Fruit fly (Drosophila melanogaster): ENCODE results near the gene kmr.

DNA sequence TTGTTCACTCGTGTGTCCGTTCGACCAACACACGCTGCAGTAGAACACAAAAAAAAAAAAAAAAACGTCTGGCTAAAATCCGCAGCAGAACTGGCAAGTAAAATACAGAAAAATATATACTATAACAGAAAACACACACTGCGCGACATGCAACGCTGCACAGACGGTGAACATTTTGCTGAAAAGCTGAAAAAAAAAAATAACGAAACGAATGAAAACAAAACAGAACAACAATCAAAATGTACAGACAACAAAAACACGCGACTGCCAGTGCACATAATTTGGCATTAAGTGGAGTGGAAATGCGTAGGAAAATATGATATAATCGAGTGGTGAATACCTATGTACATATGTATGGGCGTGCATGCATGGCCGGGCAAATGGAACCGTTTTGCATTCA, 15.0 kb downstream of the kmr start:
- TF ChIP-seq kay (GFP tag; optimal IDR thresholded peaks at IDR 0.05) (no peak), CG34422 (GFP tag; IDR thresholded peaks at IDR 0.05) (no peak), D (optimal IDR thresholded peaks at IDR 0.05) (no peak), D (GFP tag; optimal IDR thresholded peaks at IDR 0.05) (no peak), shn (GFP tag; optimal IDR thresholded peaks at IDR 0.05) (no peak), Scr (GFP tag; IDR thresholded peaks at IDR 0.05; ENCODE audit: partially characterized antibody) (no peak), stc (GFP tag; IDR thresholded peaks at IDR 0.05) (no peak), fu2 (GFP tag; optimal IDR thresholded peaks at IDR 0.05) (no peak), CG16863 (GFP tag; optimal IDR thresholded peaks at IDR 0.05) (no peak), CG15269 (tag; optimal IDR thresholded peaks at IDR 0.05) (no peak)
